Fruit fly (Drosophila melanogaster) whole organism, embryonic: ENCODE data around the gene CG11912.
A peak's percentile ranks its signal among the peaks of the same experiment; 100 is the strongest.

ENCODE experiments used
- CG10565 ChIP-seq: fragments of 200-800 bp; sonication (Bioruptor generic); optimal IDR thresholded peaks from 3 replicates; lab custom pipeline; 2016; ENCODE audit warnings: missing biosample characterization, mild to moderate bottlenecking, missing genetic modification characterization
- CG13123 ChIP-seq: fragments of 200-800 bp; sonication (Bioruptor generic); optimal IDR thresholded peaks from 2 replicates; lab custom pipeline; 2016; ENCODE audit warnings: missing biosample characterization, missing genetic modification characterization
- CG15696 ChIP-seq: fragments of 200-800 bp; sonication (Bioruptor generic); optimal IDR thresholded peaks from 2 replicates; lab custom pipeline; 2019; ENCODE audit warnings: missing biosample characterization, mild to moderate bottlenecking, missing genetic modification characterization, moderate library complexity
- CG1603 ChIP-seq: fragments of 200-800 bp; sonication (Bioruptor generic); optimal IDR thresholded peaks from 2 replicates; lab custom pipeline; 2019; ENCODE audit warnings: missing biosample characterization, mild to moderate bottlenecking, missing genetic modification characterization, moderate library complexity
- CG17361 ChIP-seq: fragments of 200-800 bp; sonication (Bioruptor generic); IDR thresholded peaks from 3 replicates; pipeline ENCODE4 v1.3.6; 2022; ENCODE audit warnings: missing biosample characterization, missing genetic modification characterization
- CG2129 ChIP-seq: fragments of 200-800 bp; sonication (Bioruptor generic); IDR thresholded peaks from 2 replicates; pipeline ENCODE4 v1.3.6; 2022; ENCODE audit warnings: missing biosample characterization, missing genetic modification characterization; ENCODE audit not compliant: partially characterized antibody
- CG2202 ChIP-seq: fragments of 200-800 bp; sonication (Bioruptor generic); optimal IDR thresholded peaks from 2 replicates; lab custom pipeline; 2018; ENCODE audit warnings: missing biosample characterization, mild to moderate bottlenecking, missing genetic modification characterization
- CG2875 ChIP-seq: fragments of 200-800 bp; sonication (Bioruptor generic); optimal IDR thresholded peaks from 2 replicates; lab custom pipeline; 2017; ENCODE audit warnings: missing biosample characterization, mild to moderate bottlenecking, missing genetic modification characterization, missing genetic modification reagents
- CG3407 ChIP-seq: fragments of 200-800 bp; sonication (Bioruptor generic); optimal IDR thresholded peaks from 2 replicates; lab custom pipeline; 2018; ENCODE audit warnings: missing biosample characterization, mild to moderate bottlenecking, missing genetic modification characterization
- CG3847 ChIP-seq: fragments of 200-800 bp; sonication (Bioruptor generic); IDR thresholded peaks from 2 replicates; pipeline ENCODE4 v1.3.6; 2022; ENCODE audit warnings: missing biosample characterization, missing genetic modification characterization
- CG4820 ChIP-seq: fragments of 200-800 bp; sonication (Bioruptor generic); optimal IDR thresholded peaks from 3 replicates; lab custom pipeline; 2016; ENCODE audit warnings: missing biosample characterization, missing genetic modification characterization
- CG6654 ChIP-seq: fragments of 200-800 bp; sonication (Bioruptor generic); optimal IDR thresholded peaks from 2 replicates; lab custom pipeline; 2017; ENCODE audit warnings: missing biosample characterization, mild to moderate bottlenecking, missing genetic modification characterization
- CG6813 ChIP-seq: fragments of 200-800 bp; sonication (Bioruptor generic); optimal IDR thresholded peaks from 2 replicates; lab custom pipeline; 2017; ENCODE audit warnings: missing biosample characterization, missing genetic modification characterization, mild to moderate bottlenecking, moderate library complexity, missing genetic modification reagents
- CG7786 ChIP-seq: fragments of 200-800 bp; sonication (Bioruptor generic); optimal IDR thresholded peaks from 2 replicates; lab custom pipeline; 2016; ENCODE audit warnings: missing biosample characterization, missing genetic modification characterization
- CG8089 ChIP-seq: fragments of 200-800 bp; sonication (Bioruptor generic); optimal IDR thresholded peaks from 3 replicates; lab custom pipeline; 2016; ENCODE audit warnings: missing biosample characterization, missing genetic modification characterization
- Camta ChIP-seq: fragments of 200-800 bp; sonication (Bioruptor generic); optimal IDR thresholded peaks from 2 replicates; lab custom pipeline; 2016; ENCODE audit warnings: missing biosample characterization, missing genetic modification characterization
- Dek ChIP-seq: fragments of 200-800 bp; sonication (Bioruptor generic); optimal IDR thresholded peaks from 3 replicates; lab custom pipeline; 2019; ENCODE audit warnings: missing biosample characterization, mild to moderate bottlenecking, missing genetic modification characterization, moderate library complexity
- Dp ChIP-seq: fragments of 200-800 bp; sonication (Bioruptor generic); optimal IDR thresholded peaks from 2 replicates; lab custom pipeline; 2018; ENCODE audit warnings: missing biosample characterization, mild to moderate bottlenecking, missing genetic modification characterization, moderate library complexity
- Dref ChIP-seq: fragments of 200-800 bp; sonication (Bioruptor generic); IDR thresholded peaks from 2 replicates; pipeline ENCODE4 v1.3.6; 2022; ENCODE audit warnings: missing biosample characterization, missing genetic modification characterization
- HLH54F ChIP-seq: fragments of 200-800 bp; sonication (Bioruptor generic); optimal IDR thresholded peaks from 3 replicates; lab custom pipeline; 2016; ENCODE audit warnings: missing biosample characterization, missing genetic modification characterization
- HLHmδ ChIP-seq: fragments of 200-800 bp; sonication (Bioruptor generic); optimal IDR thresholded peaks from 2 replicates; lab custom pipeline; 2018; ENCODE audit warnings: missing biosample characterization, mild to moderate bottlenecking, missing genetic modification characterization, moderate library complexity
- MESR4 ChIP-seq: fragments of 200-800 bp; sonication (Bioruptor generic); optimal IDR thresholded peaks from 2 replicates; lab custom pipeline; 2018; ENCODE audit warnings: missing biosample characterization, mild to moderate bottlenecking, missing genetic modification characterization, moderate library complexity
- Mes4 ChIP-seq: fragments of 200-800 bp; sonication (Bioruptor generic); optimal IDR thresholded peaks from 2 replicates; lab custom pipeline; 2016; ENCODE audit warnings: missing biosample characterization, missing genetic modification characterization
- Rfx ChIP-seq: fragments of 200-800 bp; sonication (Bioruptor generic); IDR thresholded peaks from 2 replicates; pipeline ENCODE4 v1.3.6; 2022; ENCODE audit warnings: missing biosample characterization, missing genetic modification characterization
- Sox102F ChIP-seq: fragments of 200-800 bp; sonication (Bioruptor generic); optimal IDR thresholded peaks from 2 replicates; lab custom pipeline; 2018; ENCODE audit warnings: missing biosample characterization, mild to moderate bottlenecking, missing genetic modification characterization, moderate library complexity
- Spps ChIP-seq: fragments of 200-800 bp; sonication (Bioruptor generic); optimal IDR thresholded peaks from 2 replicates; lab custom pipeline; 2018; ENCODE audit warnings: missing biosample characterization, mild to moderate bottlenecking, missing genetic modification characterization
- Usf ChIP-seq: fragments of 200-800 bp; sonication (Bioruptor generic); optimal IDR thresholded peaks from 2 replicates; lab custom pipeline; 2017; ENCODE audit warnings: missing genotype, missing biosample characterization, missing genetic modification characterization
- ara ChIP-seq: fragments of 200-800 bp; sonication (Bioruptor generic); IDR thresholded peaks from 2 replicates; pipeline ENCODE4 v1.3.6; 2022; ENCODE audit warnings: missing biosample characterization, missing genetic modification characterization
- ase ChIP-seq: fragments of 200-800 bp; sonication (Bioruptor generic); IDR thresholded peaks from 3 replicates; pipeline ENCODE4 v1.3.6; 2022; ENCODE audit warnings: missing biosample characterization, missing genetic modification characterization
- ato ChIP-seq: fragments of 200-800 bp; sonication (Bioruptor generic); IDR thresholded peaks from 2 replicates; pipeline ENCODE4 v1.3.6; 2022; ENCODE audit warnings: missing biosample characterization, missing genetic modification characterization; ENCODE audit not compliant: partially characterized antibody
- cato ChIP-seq: fragments of 200-800 bp; sonication (Bioruptor generic); optimal IDR thresholded peaks from 2 replicates; lab custom pipeline; 2016; ENCODE audit warnings: missing biosample characterization, missing genetic modification characterization, borderline replicate concordance
- chm ChIP-seq: fragments of 200-800 bp; sonication (Bioruptor generic); IDR thresholded peaks from 2 replicates; pipeline ENCODE4 v1.3.6; 2022; ENCODE audit warnings: missing biosample characterization, missing genetic modification characterization
- chn ChIP-seq: fragments of 200-800 bp; sonication (Bioruptor generic); optimal IDR thresholded peaks from 2 replicates; lab custom pipeline; 2016; ENCODE audit warnings: missing biosample characterization, missing genetic modification characterization
- dysf ChIP-seq: fragments of 200-800 bp; sonication (Bioruptor generic); IDR thresholded peaks from 3 replicates; pipeline ENCODE4 v1.3.6; 2022; ENCODE audit warnings: missing biosample characterization, missing genetic modification characterization
- ems ChIP-seq: fragments of 200-800 bp; sonication (Bioruptor generic); optimal IDR thresholded peaks from 3 replicates; lab custom pipeline; 2016; ENCODE audit warnings: missing biosample characterization, missing genetic modification characterization
- fd102C ChIP-seq: fragments of 200-800 bp; sonication (Bioruptor generic); optimal IDR thresholded peaks from 2 replicates; lab custom pipeline; 2018; ENCODE audit warnings: missing biosample characterization, mild to moderate bottlenecking, missing genetic modification characterization, moderate library complexity
- ftz-f1 ChIP-seq: fragments of 200-800 bp; sonication (Bioruptor generic); optimal IDR thresholded peaks from 2 replicates; lab custom pipeline; 2016; ENCODE audit warnings: missing biosample characterization, missing genetic modification characterization
- lbe ChIP-seq: fragments of 200-800 bp; sonication (Bioruptor generic); optimal IDR thresholded peaks from 2 replicates; lab custom pipeline; 2016; ENCODE audit warnings: missing biosample characterization, mild to moderate bottlenecking, missing genetic modification characterization
- lov ChIP-seq, 2 experiments: fragments of 200-800 bp in 1 of 2; fragments of >200 bp in 1 of 2; sonication (Bioruptor generic) in 1 of 2; IDR thresholded peaks in 1 of 2; optimal IDR thresholded peaks in 1 of 2; 2 replicates in 1 of 2; 3 replicates in 1 of 2; pipeline versions ENCODE4 v1.3.6 to Lab custom; 2017 to 2022; ENCODE audit warnings: missing biosample characterization in 1 of 2, missing genetic modification characterization in 1 of 2
- nerfin-1 ChIP-seq: fragments of 200-800 bp; sonication (Bioruptor generic); optimal IDR thresholded peaks from 3 replicates; lab custom pipeline; 2019; ENCODE audit warnings: missing biosample characterization, mild to moderate bottlenecking, missing genetic modification characterization, moderate library complexity
- onecut ChIP-seq: fragments of 200-800 bp; sonication (Bioruptor generic); IDR thresholded peaks from 2 replicates; pipeline ENCODE4 v1.3.6; 2022; ENCODE audit warnings: missing biosample characterization, missing genetic modification characterization
- psq ChIP-seq: fragments of 200-800 bp; sonication (Bioruptor generic); optimal IDR thresholded peaks from 2 replicates; lab custom pipeline; 2017; ENCODE audit warnings: missing biosample characterization, missing genetic modification characterization
- rib ChIP-seq: fragments of 200-800 bp; sonication (Bioruptor generic); IDR thresholded peaks from 2 replicates; pipeline ENCODE4 v1.3.6; 2022; ENCODE audit warnings: missing biosample characterization, missing genetic modification characterization
- seq ChIP-seq: fragments of 200-800 bp; sonication (Bioruptor generic); IDR thresholded peaks from 2 replicates; pipeline ENCODE4 v1.3.6; 2022; ENCODE audit warnings: missing biosample characterization, missing genetic modification characterization
- sim ChIP-seq: fragments of 200-800 bp; sonication (Bioruptor generic); IDR thresholded peaks from 2 replicates; pipeline ENCODE4 v1.3.6; 2022; ENCODE audit warnings: missing biosample characterization, missing genetic modification characterization
- slp2 ChIP-seq: fragments of 200-800 bp; sonication (Bioruptor generic); optimal IDR thresholded peaks from 2 replicates; lab custom pipeline; 2016; ENCODE audit warnings: missing biosample characterization, missing genetic modification characterization
- sr ChIP-seq: fragments of 200-800 bp; sonication (Bioruptor generic); IDR thresholded peaks from 3 replicates; pipeline ENCODE4 v1.3.6; 2022; ENCODE audit warnings: missing biosample characterization, missing genetic modification characterization
- tll ChIP-seq, 2 experiments: fragments of 200-800 bp in 1 of 2; fragments of >200 bp in 1 of 2; sonication (Bioruptor generic) in 1 of 2; optimal IDR thresholded peaks; 2 replicates each; lab custom pipeline; 2017 to 2019; ENCODE audit warnings: missing biosample characterization in 2 of 2, missing genetic modification characterization in 2 of 2, mild to moderate bottlenecking in 1 of 2, moderate library complexity in 1 of 2
- tup ChIP-seq: fragments of 200-800 bp; sonication (Bioruptor generic); optimal IDR thresholded peaks from 2 replicates; lab custom pipeline; 2016; ENCODE audit warnings: missing biosample characterization, mild to moderate bottlenecking, missing genetic modification characterization, moderate library complexity
- zfh2 ChIP-seq: fragments of 200-800 bp; sonication (Bioruptor generic); optimal IDR thresholded peaks from 2 replicates; lab custom pipeline; 2016; ENCODE audit warnings: missing biosample characterization, missing genetic modification characterization

CG11912 gene

DNA sequence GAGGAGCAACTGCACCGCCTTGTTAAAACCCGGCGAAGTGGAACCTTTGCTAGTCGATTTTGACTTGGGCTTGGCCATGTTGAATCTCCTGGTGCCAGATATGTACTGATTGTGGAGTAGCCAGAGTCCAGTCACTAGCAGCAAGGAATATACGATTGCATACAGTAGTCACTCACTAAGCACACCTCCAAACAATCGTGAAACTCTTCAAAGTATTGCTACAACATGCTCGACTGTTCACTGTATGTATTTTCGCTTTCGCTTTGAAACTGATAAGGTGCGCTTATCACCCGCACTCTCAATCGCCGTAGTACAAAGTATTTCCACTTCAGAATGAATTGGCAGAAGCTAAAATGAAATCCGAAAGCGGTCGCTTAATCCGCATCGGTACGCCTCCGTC is 32.6 kb downstream of the CG11912 start (continued):
- no peak for TF ChIP-seq CG10565
- peak; percentile 13 for TF ChIP-seq CG8089 (GFP tag; lab: Kevin White, UChicago)
- TF ChIP-seq CG1603 = peak; percentile 57
- TF ChIP-seq Usf (GFP tag; lab: Kevin White, UChicago) = peak; percentile 35
- TF ChIP-seq seq (GFP tag; lab: Robert Waterston, UW) = peak; percentile 64; the same call in 1 of the 2 replicates
- peak; percentile 37 for TF ChIP-seq Dref (GFP tag; lab: Robert Waterston, UW)
- peak; percentile 62 for TF ChIP-seq zfh2 (GFP tag; lab: Kevin White, UChicago)
- peak; percentile 15 for TF ChIP-seq CG15696 (tag; lab: Kevin White, UChicago)
- TF ChIP-seq psq = no peak
- TF ChIP-seq lbe (GFP tag; lab: Kevin White, UChicago) = peak; percentile 90
- TF ChIP-seq slp2 (GFP tag; lab: Kevin White, UChicago) = peak; percentile 4
- no peak for TF ChIP-seq Dp (GFP tag; lab: Kevin White, UChicago)
- peak; percentile 78 for TF ChIP-seq CG7786 (GFP tag; lab: Kevin White, UChicago)
- no peak for TF ChIP-seq ato (GFP tag; lab: Robert Waterston, UW)
- TF ChIP-seq Rfx (GFP tag; lab: Robert Waterston, UW) = peak; percentile 88
- TF ChIP-seq rib (GFP tag; lab: Robert Waterston, UW) = peak; percentile 69; the same call in 1 of the 2 replicates
- TF ChIP-seq ftz-f1 = no peak
- peak; percentile 19 for TF ChIP-seq HLHmδ
- TF ChIP-seq HLH54F (GFP tag; lab: Kevin White, UChicago) = peak; percentile 62
- TF ChIP-seq CG3407 (GFP tag; lab: Kevin White, UChicago) = no peak
- no peak for TF ChIP-seq sim (GFP tag; lab: Robert Waterston, UW)
- TF ChIP-seq MESR4 (GFP tag; lab: Kevin White, UChicago) = peak; percentile 22
- TF ChIP-seq CG4820 (GFP tag; lab: Kevin White, UChicago) = peak; percentile 37
- TF ChIP-seq ara (GFP tag; lab: Robert Waterston, UW) = no peak; the same call in 1 of the 2 replicates
- no peak for TF ChIP-seq tll (GFP tag; optimal IDR thresholded peaks at IDR 0.05; lab: Kevin White, UChicago)
- peak; percentile 63 for TF ChIP-seq ems
- no peak for TF ChIP-seq CG13123 (GFP tag; lab: Kevin White, UChicago)
- TF ChIP-seq dysf = peak; percentile 75
- peak; percentile 59 for TF ChIP-seq CG6813 (GFP tag; lab: Kevin White, UChicago)
- no peak for TF ChIP-seq CG17361 (GFP tag; lab: Robert Waterston, UW)
- TF ChIP-seq CG2202 (tag; lab: Kevin White, UChicago) = no peak
- peak; percentile 39 for TF ChIP-seq tup (GFP tag; lab: Kevin White, UChicago)
- TF ChIP-seq lov (optimal IDR thresholded peaks at IDR 0.05; lab: Kevin White, UChicago) = no peak
- TF ChIP-seq lov (GFP tag; IDR thresholded peaks at IDR 0.05; lab: Robert Waterston, UW) = no peak
- peak; percentile 79 for TF ChIP-seq CG3847 (GFP tag; lab: Robert Waterston, UW)
- TF ChIP-seq Sox102F (GFP tag; lab: Kevin White, UChicago) = peak; percentile 58
- no peak for TF ChIP-seq Spps (tag; lab: Kevin White, UChicago)
- no peak for TF ChIP-seq Mes4 (GFP tag; lab: Kevin White, UChicago)
- TF ChIP-seq chn (GFP tag; lab: Kevin White, UChicago) = peak; percentile 47
- peak; percentile 86 for TF ChIP-seq chm
- no peak for TF ChIP-seq CG2129
- no peak for TF ChIP-seq cato (GFP tag; lab: Kevin White, UChicago)
- TF ChIP-seq fd102C (GFP tag; lab: Kevin White, UChicago) = no peak
- TF ChIP-seq nerfin-1 (tag; lab: Kevin White, UChicago) = no peak
- peak; percentile 70 for TF ChIP-seq onecut (GFP tag; lab: Robert Waterston, UW)
- peak; percentile 30; the same call in 1 of the 3 replicates for TF ChIP-seq sr (GFP tag; lab: Robert Waterston, UW)
- peak; percentile 42 for TF ChIP-seq Camta
- TF ChIP-seq CG2875 (GFP tag; lab: Kevin White, UChicago) = no peak
- peak; percentile 63 for TF ChIP-seq Dek (tag; lab: Kevin White, UChicago)
- peak; percentile 70; the same call in 2 of the 3 replicates for TF ChIP-seq ase (GFP tag; lab: Robert Waterston, UW)
- TF ChIP-seq CG6654 = no peak
